Worm (Caenorhabditis elegans): ENCODE data around the gene R102.3.
"Not testable (repeated sequence)": the region's sequence is repeated elsewhere in the genome, so short reads cannot be mapped to it uniquely, and the experiment has no call there.

The R102.3 gene

DNA sequence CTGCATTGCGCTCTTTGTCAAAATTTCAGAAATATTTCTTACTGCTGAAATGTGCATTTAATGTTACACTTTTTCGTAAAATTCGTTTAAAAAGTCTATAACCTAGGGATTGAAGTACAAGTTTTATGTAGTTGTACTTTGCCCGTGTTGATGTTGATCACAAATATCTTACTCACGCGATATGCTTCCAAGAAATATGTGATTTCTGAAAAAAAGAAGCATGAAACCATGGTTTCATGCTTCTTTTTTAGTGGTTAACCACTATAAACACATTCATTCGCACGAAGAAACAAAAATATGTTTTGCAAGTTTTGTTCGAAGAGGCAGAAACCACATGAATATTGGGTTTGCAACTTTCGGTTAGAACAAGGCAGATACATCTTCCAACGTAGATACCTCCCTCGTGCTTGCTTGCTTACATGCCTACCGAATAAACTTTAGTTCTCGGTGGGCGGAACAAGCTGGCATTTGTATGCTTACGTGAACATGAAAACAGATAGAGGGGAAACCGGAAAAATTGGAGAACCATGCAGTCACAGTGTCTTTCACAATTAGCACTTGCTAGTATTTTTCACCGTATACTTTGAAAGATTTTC lies at the start of gene R102.3:
Gene R102.3 (plus strand): TSS at position 546 of the 596 bp plus-strand sequence.
- TF ChIP-seq him-1 (tag; optimal IDR thresholded peaks at IDR 0.05) = no peak
- no peak for TF ChIP-seq W03F9.2 (tag; optimal IDR thresholded peaks at IDR 0.05)
- no peak for TF ChIP-seq dao-5 (tag; optimal IDR thresholded peaks at IDR 0.05)

DNA sequence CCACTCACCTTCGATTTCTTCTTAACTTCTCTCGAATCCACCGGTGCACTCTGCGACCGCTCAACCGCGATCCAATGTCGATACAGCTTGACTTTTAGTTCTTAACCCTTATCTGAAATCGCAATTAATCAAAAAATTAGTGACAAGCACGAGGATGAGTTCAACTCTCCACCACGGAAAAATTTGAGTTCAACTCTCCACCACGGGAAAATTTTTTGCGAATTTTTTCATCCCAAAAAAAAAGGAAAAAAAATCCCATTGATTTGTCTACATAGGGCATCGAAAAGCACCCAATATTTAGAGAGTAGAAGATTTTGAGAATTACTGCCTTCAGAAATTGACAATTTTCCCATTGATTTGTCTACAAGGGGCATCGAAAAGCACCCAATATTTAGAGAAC lies 35.3 kb upstream of the R102.3 start, which contains the start of gene glb-19:
Gene glb-19 (minus strand): TSS at position 101 of the 400 bp plus-strand sequence.
- not testable (repeated sequence) for TF ChIP-seq dao-5, him-1, W03F9.2 (tag; optimal IDR thresholded peaks at IDR 0.05)

DNA sequence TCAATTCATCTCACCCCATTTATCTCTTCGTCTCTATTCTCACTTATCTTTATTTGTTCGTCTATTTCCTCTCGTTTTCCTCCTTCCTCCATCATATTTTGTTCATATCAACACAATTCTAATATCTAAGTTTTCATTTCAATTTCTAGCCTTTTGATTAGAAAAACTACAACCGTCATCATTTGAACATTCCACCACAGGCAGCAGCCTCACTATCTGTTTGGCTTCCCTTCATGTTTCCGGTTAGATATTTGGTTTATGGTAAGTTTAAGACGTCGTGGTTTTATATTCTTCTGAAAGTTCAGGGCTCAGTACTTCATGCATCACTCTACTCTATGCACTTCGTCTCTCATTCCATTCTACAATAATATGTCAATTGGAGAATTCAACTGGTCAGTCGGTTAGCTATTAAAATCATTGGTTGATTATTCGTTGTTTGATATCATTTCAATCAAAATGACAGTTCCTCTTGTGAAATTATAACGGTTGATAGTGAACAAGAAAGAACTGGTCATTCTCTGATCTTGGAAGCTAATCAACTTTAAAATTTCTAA lies 32.5 kb upstream of the R102.3 start, which contains the start of gene K08C7.1:
Gene K08C7.1 (plus strand): TSS at position 43 of the 554 bp plus-strand sequence.
- TF ChIP-seq W03F9.2 (tag; optimal IDR thresholded peaks at IDR 0.05) = no peak
- no peak for TF ChIP-seq dao-5 (tag; optimal IDR thresholded peaks at IDR 0.05)
- no peak for TF ChIP-seq him-1 (tag; optimal IDR thresholded peaks at IDR 0.05)

- TF ChIP-seq W03F9.2 (tag; optimal IDR thresholded peaks at IDR 0.05) (no peak), dao-5 (tag; optimal IDR thresholded peaks at IDR 0.05) (no peak), him-1 (tag; optimal IDR thresholded peaks at IDR 0.05) (no peak)
Measured at ce11 chrIV:10661072-10661471, 28.2 kb upstream of the R102.3 start.

DNA sequence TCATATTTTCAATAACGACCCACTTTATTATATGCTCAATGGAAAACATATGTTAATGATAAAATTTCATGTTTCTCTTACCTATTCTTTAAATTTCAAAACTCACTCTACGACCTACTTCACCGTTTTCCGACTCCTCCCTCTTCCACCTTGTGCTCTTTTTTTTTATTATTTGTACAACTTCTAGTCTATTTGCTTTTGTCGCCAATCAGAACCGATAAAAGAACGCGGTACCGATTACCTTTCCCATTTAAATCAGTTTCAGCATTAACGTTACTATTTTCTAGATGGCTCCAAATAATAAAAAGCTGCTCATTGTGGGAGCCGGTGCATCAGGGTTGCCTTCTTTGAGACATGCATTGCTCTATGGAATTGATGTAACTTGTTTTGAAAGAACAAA lies 27.6 kb upstream of the R102.3 start, which contains the start of gene fmo-1:
Gene fmo-1 (plus strand): TSS at position 98 of the 400 bp plus-strand sequence.
- TF ChIP-seq him-1 (tag; optimal IDR thresholded peaks at IDR 0.05) (no peak), dao-5 (tag; optimal IDR thresholded peaks at IDR 0.05) (no peak), W03F9.2 (tag; optimal IDR thresholded peaks at IDR 0.05) (no peak)

DNA sequence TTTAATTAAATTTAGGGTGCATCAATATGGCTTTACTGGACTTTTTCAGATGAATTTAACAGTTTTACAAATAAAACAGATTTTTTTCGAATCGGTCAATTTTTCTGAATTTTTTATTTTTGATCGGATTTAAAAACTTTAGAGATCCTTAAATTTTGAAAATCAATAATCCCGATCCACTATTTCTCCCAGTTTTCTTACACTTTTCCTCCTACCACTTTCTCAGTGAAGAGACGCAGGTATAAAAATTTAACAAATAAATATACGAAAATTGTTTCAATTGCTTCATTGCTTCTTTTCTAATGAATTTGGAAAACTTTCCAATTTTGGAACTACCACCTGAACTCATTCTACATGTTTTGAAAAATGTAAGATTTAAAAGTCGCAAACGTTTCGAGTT lies 25.2 kb upstream of the R102.3 start, which contains the start of gene K08C7.7:
Gene K08C7.7 (plus strand): TSS at position 301 of the 400 bp plus-strand sequence.
- no peak for TF ChIP-seq dao-5 (tag; optimal IDR thresholded peaks at IDR 0.05)
- no peak for TF ChIP-seq W03F9.2 (tag; optimal IDR thresholded peaks at IDR 0.05)
- no peak for TF ChIP-seq him-1 (tag; optimal IDR thresholded peaks at IDR 0.05)

- no peak for TF ChIP-seq him-1 (tag; optimal IDR thresholded peaks at IDR 0.05)
- no peak for TF ChIP-seq W03F9.2 (tag; optimal IDR thresholded peaks at IDR 0.05)
- no peak for TF ChIP-seq dao-5 (tag; optimal IDR thresholded peaks at IDR 0.05)
Measured at ce11 chrIV:10666523-10666922, 22.8 kb upstream of the R102.3 start, which contains the start of gene epi-1. epi-1 (plus strand) TSS chrIV:10666823.

ce11 chrIV:10668561-10668960 lies 20.8 kb upstream of the R102.3 start:
- TF ChIP-seq him-1 (tag; optimal IDR thresholded peaks at IDR 0.05) (no peak), dao-5 (tag; optimal IDR thresholded peaks at IDR 0.05) (no peak), W03F9.2 (tag; optimal IDR thresholded peaks at IDR 0.05) (no peak)

DNA sequence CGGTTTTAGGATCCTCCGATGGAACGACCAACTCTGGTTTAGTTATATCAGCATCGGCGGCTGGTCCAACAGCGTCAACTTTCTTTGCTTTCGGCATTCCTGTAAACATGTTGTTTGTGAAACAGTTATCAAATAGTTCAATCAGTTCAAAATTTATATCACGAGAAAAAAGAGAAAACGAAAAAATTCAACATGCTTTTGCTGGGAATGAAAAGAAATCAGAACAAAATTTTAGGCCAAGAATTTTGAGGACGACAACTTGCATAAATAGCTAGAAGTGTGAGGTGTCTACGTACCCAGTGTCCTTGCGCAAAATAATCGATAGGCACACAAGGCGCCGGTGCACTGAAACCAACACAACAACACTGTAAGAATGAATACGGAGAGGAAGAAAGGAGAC lies 8.9 kb upstream of the R102.3 start, which contains the start of gene K08C7.4:
Gene K08C7.4 (minus strand): TSS at position 101 of the 400 bp plus-strand sequence.
- no peak for TF ChIP-seq dao-5 (tag; optimal IDR thresholded peaks at IDR 0.05)
- TF ChIP-seq him-1 (tag; optimal IDR thresholded peaks at IDR 0.05) = no peak
- TF ChIP-seq W03F9.2 (tag; optimal IDR thresholded peaks at IDR 0.05) = no peak

- TF ChIP-seq dao-5 (tag; optimal IDR thresholded peaks at IDR 0.05) (no peak), him-1 (tag; optimal IDR thresholded peaks at IDR 0.05) (no peak), W03F9.2 (tag; optimal IDR thresholded peaks at IDR 0.05) (no peak)
Measured at ce11 chrIV:10682155-10682749, 7.1 kb upstream of the R102.3 start, which contains the start of gene fmo-2. fmo-2 (plus strand) TSS chrIV:10682524.

- TF ChIP-seq him-1 (tag; optimal IDR thresholded peaks at IDR 0.05) (no peak), W03F9.2 (tag; optimal IDR thresholded peaks at IDR 0.05) (no peak), dao-5 (tag; optimal IDR thresholded peaks at IDR 0.05) (no peak)
Measured at ce11 chrIV:10685758-10686157, 3.6 kb upstream of the R102.3 start, which contains the start of the genes K08C7.6 and R102.1. K08C7.6 (minus strand) TSS chrIV:10685858. R102.1 (plus strand) TSS chrIV:10686048.

- TF ChIP-seq him-1, W03F9.2, dao-5 (tag; optimal IDR thresholded peaks at IDR 0.05): not testable (repeated sequence)
Measured at ce11 chrIV:10687307-10687706, 2.0 kb upstream of the R102.3 start, which contains the start of gene R102.2. R102.2 (plus strand) TSS chrIV:10687607.

DNA sequence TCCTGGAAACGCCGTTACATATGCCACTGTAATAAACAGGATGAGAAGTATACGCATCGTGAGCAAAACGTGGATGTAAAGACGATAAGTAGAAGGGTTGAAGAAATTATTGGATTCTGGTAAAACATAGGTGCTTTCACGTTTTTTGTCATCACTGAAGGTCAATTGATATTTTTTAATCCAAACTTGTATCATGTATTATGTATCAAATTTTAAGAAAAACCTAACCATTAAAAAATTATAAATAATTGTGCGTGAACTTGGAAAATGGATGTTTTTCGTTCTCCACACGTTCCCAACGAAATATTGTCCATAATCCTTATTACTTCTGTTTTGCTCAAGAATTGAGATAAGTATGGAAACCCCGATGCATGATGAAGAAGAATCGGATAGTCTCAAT lies 822 bp downstream of the R102.3 start, which contains the start of gene R102.8:
Gene R102.8 (minus strand): TSS at position 101 of the 400 bp plus-strand sequence.
- TF ChIP-seq dao-5 (tag; optimal IDR thresholded peaks at IDR 0.05) (no peak), W03F9.2 (tag; optimal IDR thresholded peaks at IDR 0.05) (no peak), him-1 (tag; optimal IDR thresholded peaks at IDR 0.05) (no peak)
